Fruit fly (Drosophila melanogaster) whole organism, wandering third instar larva: Measurements from ENCODE around the gene sd.

Experiments
- CG9705 ChIP-seq: fragments of 200-800 bp; sonication (Bioruptor generic); optimal IDR thresholded peaks from 2 replicates; lab custom pipeline; 2018; ENCODE audit warnings: missing biosample characterization, mild to moderate bottlenecking, missing genetic modification characterization
- br ChIP-seq: fragments of 200-800 bp; sonication (Bioruptor generic); optimal IDR thresholded peaks from 2 replicates; lab custom pipeline; 2016; ENCODE audit warnings: missing biosample characterization, missing genetic modification characterization
- dmrt93B ChIP-seq: fragments of 200-800 bp; sonication (Bioruptor generic); optimal IDR thresholded peaks from 2 replicates; lab custom pipeline; 2018; ENCODE audit warnings: missing biosample characterization, mild to moderate bottlenecking, missing genetic modification characterization
- lola ChIP-seq: fragments of >200 bp; optimal IDR thresholded peaks from 2 replicates; lab custom pipeline; 2017; ENCODE audit warnings: missing biosample characterization, missing genetic modification characterization
- tai ChIP-seq: sonication (Bioruptor generic); optimal IDR thresholded peaks from 2 replicates; lab custom pipeline; 2016; ENCODE audit warnings: missing biosample characterization, missing genetic modification characterization
- usp ChIP-seq: fragments of >200 bp; optimal IDR thresholded peaks from 2 replicates; lab custom pipeline; 2017; ENCODE audit warnings: missing biosample characterization, missing genetic modification characterization

DNA sequence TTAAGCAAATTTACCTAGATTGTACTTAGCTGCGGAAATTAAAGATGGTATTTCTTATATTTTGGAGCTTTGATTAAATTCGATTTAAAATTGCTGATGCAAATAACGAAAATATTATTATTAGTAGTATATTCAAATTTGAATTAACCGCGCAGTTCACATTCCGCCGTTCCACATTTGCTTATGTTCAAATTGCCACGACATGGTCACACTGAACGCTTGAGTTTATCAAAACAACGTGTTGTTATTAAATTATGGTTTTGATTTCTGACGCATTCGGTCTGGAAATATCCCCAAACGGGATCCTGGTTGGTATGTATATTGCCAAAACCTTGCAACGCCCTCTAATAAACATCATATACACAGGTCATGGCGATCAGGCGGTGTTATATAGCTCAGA, 34.7 kb upstream of the sd start, which contains the start of gene CG33172:
- TF ChIP-seq CG9705 (no peak), br (GFP tag; lab: Kevin White, UChicago) (no peak), tai (no peak), dmrt93B (GFP tag; lab: Kevin White, UChicago) (no peak), usp (no peak), lola (GFP tag; lab: Kevin White, UChicago) (no peak)
